Fruit fly (Drosophila melanogaster) whole organism, pupa: ENCODE measurements around the gene CG43138.

Source experiments
- CG12605 ChIP-seq: fragments of 200-800 bp; sonication (Bioruptor generic); IDR thresholded peaks from 2 replicates; pipeline ENCODE4 v1.3.6; 2022; ENCODE audit warnings: missing biosample characterization, missing genetic modification characterization
- CG13204 ChIP-seq: fragments of 200-800 bp; sonication (Bioruptor generic); optimal IDR thresholded peaks from 2 replicates; lab custom pipeline; 2018; ENCODE audit warnings: missing biosample characterization, mild to moderate bottlenecking, missing genetic modification characterization, moderate library complexity
- CG15710 ChIP-seq: fragments of 200-800 bp; sonication (Bioruptor generic); optimal IDR thresholded peaks from 2 replicates; lab custom pipeline; 2018; ENCODE audit warnings: missing biosample characterization, mild to moderate bottlenecking, missing genetic modification characterization, moderate library complexity
- CG34367 ChIP-seq: fragments of 200-800 bp; sonication (Bioruptor generic); optimal IDR thresholded peaks from 2 replicates; lab custom pipeline; 2018; ENCODE audit warnings: missing biosample characterization, mild to moderate bottlenecking, missing genetic modification characterization
- CG4496 ChIP-seq: fragments of 200-800 bp; sonication (Bioruptor generic); IDR thresholded peaks from 3 replicates; pipeline ENCODE4 v1.3.6; 2022; ENCODE audit warnings: missing biosample characterization, missing genetic modification characterization
- CG8301 ChIP-seq: fragments of 200-800 bp; sonication (Bioruptor generic); optimal IDR thresholded peaks from 2 replicates; lab custom pipeline; 2018; ENCODE audit warnings: missing biosample characterization, mild to moderate bottlenecking, missing genetic modification characterization
- D1 ChIP-seq: fragments of 200-800 bp; sonication (Bioruptor generic); optimal IDR thresholded peaks from 2 replicates; lab custom pipeline; 2018; ENCODE audit warnings: missing biosample characterization, mild to moderate bottlenecking, missing genetic modification characterization, moderate library complexity
- EcR ChIP-seq: fragments of 200-800 bp; sonication (Bioruptor generic); optimal IDR thresholded peaks from 3 replicates; lab custom pipeline; 2019; ENCODE audit warnings: missing biosample characterization, missing genetic modification characterization, mild to moderate bottlenecking, moderate library complexity, missing genetic modification reagents
- Ets98B ChIP-seq: fragments of 200-800 bp; sonication (Bioruptor generic); IDR thresholded peaks from 2 replicates; pipeline ENCODE4 v1.3.6; 2022; ENCODE audit warnings: missing biosample characterization, missing genetic modification characterization
- Pif1B ChIP-seq: fragments of 200-800 bp; sonication (Bioruptor generic); optimal IDR thresholded peaks from 3 replicates; lab custom pipeline; 2016; ENCODE audit warnings: missing biosample characterization, missing genetic modification characterization
- Snoo ChIP-seq: fragments of 200-800 bp; sonication (Bioruptor generic); optimal IDR thresholded peaks from 3 replicates; lab custom pipeline; 2017; ENCODE audit warnings: missing biosample characterization, mild to moderate bottlenecking, missing genetic modification characterization, inconsistent platforms
- rn ChIP-seq: fragments of 200-800 bp; sonication (Bioruptor generic); IDR thresholded peaks from 2 replicates; pipeline ENCODE4 v1.3.6; 2022; ENCODE audit warnings: missing biosample characterization, missing genetic modification characterization

DNA sequence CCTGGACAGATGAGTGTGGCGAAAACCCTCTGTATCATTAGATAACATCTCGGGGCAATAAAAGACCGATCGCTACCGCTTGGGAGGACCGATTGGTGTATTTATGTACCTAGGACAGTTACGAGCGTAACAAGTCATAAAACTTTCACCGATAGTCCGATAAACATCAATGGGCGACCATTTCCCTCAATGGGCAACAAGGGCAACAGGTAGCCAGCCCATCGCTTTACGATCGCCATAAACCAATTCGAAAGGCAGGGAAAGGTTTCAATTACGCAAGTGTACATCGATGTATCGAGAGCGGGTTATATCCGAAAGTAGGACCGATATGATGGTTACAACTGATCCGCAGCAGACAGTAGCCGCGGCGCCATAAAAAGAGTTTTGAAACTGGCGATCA, 14.4 kb downstream of the CG43138 start:
- TF ChIP-seq CG34367 (no peak), CG12605 (no peak), CG4496 (GFP tag; lab: Robert Waterston, UW) (no peak), EcR (GFP tag; lab: Kevin White, UChicago) (no peak), Snoo (tag; lab: Kevin White, UChicago) (no peak), CG15710 (no peak), CG13204 (GFP tag; lab: Kevin White, UChicago) (no peak), Pif1B (GFP tag; lab: Kevin White, UChicago) (no peak), rn (GFP tag; lab: Robert Waterston, UW) (no peak), Ets98B (GFP tag; lab: Robert Waterston, UW) (no peak), CG8301 (tag; lab: Kevin White, UChicago) (no peak), D1 (no peak)
